Fruit fly (Drosophila melanogaster): ENCODE results near the gene scpr-C.

dm6 chr3R:11200042-11200884, 25.1 kb upstream of the scpr-C start:
- TF ChIP-seq Myc (optimal IDR thresholded peaks at IDR 0.05) = no peak
- no peak for TF ChIP-seq ttk (optimal IDR thresholded peaks at IDR 0.05)

Data from Kc167 (cell line).